Worm (Caenorhabditis elegans): ENCODE data around the gene F46F2.3.

Gene F46F2.3

DNA sequence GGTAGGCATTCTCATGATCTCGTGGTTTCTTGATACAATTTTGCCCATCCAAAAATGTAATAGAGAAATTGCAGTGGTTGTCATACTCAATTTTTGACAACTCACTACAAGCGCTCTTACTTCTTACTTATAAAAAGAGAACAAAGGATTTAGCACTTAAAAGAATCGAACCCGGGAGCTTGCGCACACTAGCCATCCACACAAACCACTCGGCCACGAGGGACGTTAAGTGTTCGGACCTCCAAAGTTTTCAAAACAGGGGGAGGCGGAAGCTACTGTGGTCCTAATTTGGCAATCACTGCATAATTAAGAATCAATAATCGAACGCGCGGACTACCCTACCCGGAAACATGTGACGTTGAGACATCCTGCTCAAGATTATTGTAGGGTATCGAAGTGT, 17.4 kb downstream of the F46F2.3 start:
- TF ChIP-seq ztf-25 (GFP tag; IDR thresholded peaks at IDR 0.05) (peak; percentile 48; the same call in 1 of the 2 replicates), lin-26 (GFP tag; IDR thresholded peaks at IDR 0.05) (peak; percentile 66), akir-1 (GFP tag; optimal IDR thresholded peaks at IDR 0.05) (no peak), egl-18 (GFP tag; IDR thresholded peaks at IDR 0.05) (no peak), D2030.7 (GFP tag; IDR thresholded peaks at IDR 0.05) (peak; percentile 66; the same call in 1 of the 2 replicates), snpc-4 (GFP tag; optimal IDR thresholded peaks at IDR 0.05) (peak; percentile 54), snpc-4 (tag; optimal IDR thresholded peaks at IDR 0.05) (peak in 1 of 4 experiments; percentile 66), pbrm-1 (GFP tag; IDR thresholded peaks at IDR 0.05) (peak; percentile 68), die-1 (tag; optimal IDR thresholded peaks at IDR 0.05) (peak; percentile 47), madf-6 (GFP tag; IDR thresholded peaks at IDR 0.05) (peak; percentile 15; the same call in 1 of the 2 replicates), nhr-80 (tag; optimal IDR thresholded peaks at IDR 0.05) (no peak), B0261.1 (tag; optimal IDR thresholded peaks at IDR 0.05) (peak; percentile 73), snpc-1.3 (tag; optimal IDR thresholded peaks at IDR 0.05; ENCODE audit: insufficient read depth) (peak; percentile 17), him-1 (tag; optimal IDR thresholded peaks at IDR 0.05) (peak; percentile 86), tbp1 (GFP tag; optimal IDR thresholded peaks at IDR 0.05) (peak; percentile 87), snpc-1.1 (tag; optimal IDR thresholded peaks at IDR 0.05; ENCODE audit: insufficient read depth) (peak; percentile 41), Y95B8A.8 (GFP tag; IDR thresholded peaks at IDR 0.05) (0 out of 2 replicates have a peak, but pooled peaks have one; percentile 37), rpc-1 (optimal IDR thresholded peaks at IDR 0.05) (peak; percentile 65), rpc-1 (tag; optimal IDR thresholded peaks at IDR 0.05) (peak; percentile 93), F57A8.1 (GFP tag; optimal IDR thresholded peaks at IDR 0.05) (no peak), B0019.2 (GFP tag; conservative IDR thresholded peaks at IDR 0.05) (peak; percentile 33; the same call in 1 of the 2 replicates), athp-1 (tag; optimal IDR thresholded peaks at IDR 0.05) (no peak), rec-8 (tag; optimal IDR thresholded peaks at IDR 0.05) (peak in 1 of 2 experiments; percentile 24), hmg-1.2 (GFP tag; IDR thresholded peaks at IDR 0.05) (peak; percentile 64), snpc-3.4 (tag; optimal IDR thresholded peaks at IDR 0.05) (peak; percentile 71), hmg-20 (GFP tag; IDR thresholded peaks at IDR 0.05) (0 out of 2 replicates have a peak, but pooled peaks have one; percentile 37)

- TF ChIP-seq snpc-3.4 (tag; optimal IDR thresholded peaks at IDR 0.05) (no peak), F49E8.2 (tag; optimal IDR thresholded peaks at IDR 0.05; ENCODE audit: insufficient read depth) (no peak), ztf-6 (GFP tag; IDR thresholded peaks at IDR 0.05) (no peak), xnd-1 (tag; optimal IDR thresholded peaks at IDR 0.05) (no peak), F57A8.1 (GFP tag; optimal IDR thresholded peaks at IDR 0.05) (peak; percentile 18), ceh-40 (GFP tag; IDR thresholded peaks at IDR 0.05) (0 out of 2 replicates have a peak, but pooled peaks have one; percentile 53), nhr-80 (tag; optimal IDR thresholded peaks at IDR 0.05) (no peak), madf-8 (GFP tag; conservative IDR thresholded peaks at IDR 0.05) (no peak), snpc-1.3 (tag; optimal IDR thresholded peaks at IDR 0.05; ENCODE audit: insufficient read depth) (peak; percentile 51), Y53G8AR.9 (GFP tag; conservative IDR thresholded peaks at IDR 0.05) (no peak), dpff-1 (tag; optimal IDR thresholded peaks at IDR 0.05) (no peak), C06A6.2 (GFP tag; conservative IDR thresholded peaks at IDR 0.05) (no peak), ZK185.1 (tag; optimal IDR thresholded peaks at IDR 0.05; ENCODE audit: poor library complexity, severe bottlenecking) (peak; percentile 25), lin-40 (tag; optimal IDR thresholded peaks at IDR 0.05) (no peak), pbrm-1 (GFP tag; IDR thresholded peaks at IDR 0.05) (peak; percentile 56; the same call in 1 of the 2 replicates), lin-35 (GFP tag; optimal IDR thresholded peaks at IDR 0.05) (no peak), nfya-1 (tag; optimal IDR thresholded peaks at IDR 0.05; ENCODE audit: borderline replicate concordance, insufficient read depth) (no peak), pha-4 (tag; optimal IDR thresholded peaks at IDR 0.05) (no peak), nhr-120 (GFP tag; IDR thresholded peaks at IDR 0.05) (no peak), athp-1 (tag; optimal IDR thresholded peaks at IDR 0.05) (no peak), efl-1 (GFP tag; optimal IDR thresholded peaks at IDR 0.05) (no peak), D2030.7 (GFP tag; IDR thresholded peaks at IDR 0.05) (peak; percentile 34; the same call in 1 of the 2 replicates), lin-54 (GFP tag; optimal IDR thresholded peaks at IDR 0.05) (peak; percentile 39), attf-5 (GFP tag; optimal IDR thresholded peaks at IDR 0.05) (peak; percentile 11), tbp1 (GFP tag; optimal IDR thresholded peaks at IDR 0.05) (peak; percentile 86), B0336.3 (GFP tag; IDR thresholded peaks at IDR 0.05) (no peak), nhr-90 (tag; optimal IDR thresholded peaks at IDR 0.05) (peak; percentile 53), T07F8.4 (tag; optimal IDR thresholded peaks at IDR 0.05) (no peak)
These were observed 18.9 kb downstream of the F46F2.3 start for ce11 chrX:15241169-15241568.
